Worm (Caenorhabditis elegans) whole organism, young adult: Measurements from ENCODE around the gene mat-2.

Experiments used
- ama-1 ChIP-seq, 3 experiments: fragments of 150-350 bp in 1 of 3; sonication (generic microtip) in 2 of 3; optimal IDR thresholded peaks; 2 replicates each; lab custom pipeline; 2014 to 2018; ENCODE audit warnings: missing biosample characterization in 2 of 3, missing genetic modification characterization in 2 of 3, missing genetic modification reagents in 2 of 3
- egrh-3 ChIP-seq: fragments of 200-800 bp; sonication (Bioruptor generic); IDR thresholded peaks from 2 replicates; pipeline ENCODE4 v1.3.6; 2022; ENCODE audit warnings: missing genetic modification reagents, missing genetic modification characterization, missing compliant biosample characterization
- gei-17 ChIP-seq: fragments of 200-800 bp; sonication (Bioruptor generic); optimal IDR thresholded peaks from 2 replicates; lab custom pipeline; 2018; ENCODE audit warnings: mild to moderate bottlenecking, missing genetic modification characterization, missing compliant biosample characterization
- lin-54 ChIP-seq: fragments of 200-800 bp; sonication (Bioruptor generic); optimal IDR thresholded peaks from 2 replicates; lab custom pipeline; 2018; ENCODE audit warnings: mild to moderate bottlenecking, missing genetic modification characterization, missing compliant biosample characterization
- pha-4 ChIP-seq: fragments of 150-350 bp; sonication (generic microtip); optimal IDR thresholded peaks from 2 replicates; lab custom pipeline; 2014; ENCODE audit warnings: missing biosample characterization, missing genetic modification reagents, missing genetic modification characterization

ce11 chrII:11132542-11132941 is 20.0 kb downstream of the mat-2 start, which contains the start of gene F40F8.11:
- TF ChIP-seq gei-17, result no peak
- TF ChIP-seq pha-4 (tag; lab: Kevin White, UChicago), result no peak
- TF ChIP-seq ama-1 (optimal IDR thresholded peaks at IDR 0.05; lab: Kevin White, UChicago), result no peak
- TF ChIP-seq ama-1 (GFP tag; optimal IDR thresholded peaks at IDR 0.05; lab: Kevin White, UChicago), result no peak
- peak; percentile 55 for TF ChIP-seq lin-54
- TF ChIP-seq egrh-3, result no peak
